Fruit fly (Drosophila melanogaster): ENCODE results near the gene CG3301.

The CG3301 gene

dm6 chr3R:21276111-21276510 lies at the start of gene CG3301:
Gene CG3301 (minus strand): TSS chr3R:21276249.
- no peak for TF ChIP-seq CG8478 (optimal IDR thresholded peaks at IDR 0.05)
- no peak for TF ChIP-seq CTCF (optimal IDR thresholded peaks at IDR 0.05)

dm6 chr3R:21319120-21319519 lies 43.1 kb upstream of the CG3301 start:
- no peak for TF ChIP-seq CTCF (optimal IDR thresholded peaks at IDR 0.05)
- no peak for TF ChIP-seq CG8478 (optimal IDR thresholded peaks at IDR 0.05)

- TF ChIP-seq CG8478 (optimal IDR thresholded peaks at IDR 0.05) (no peak), CTCF (optimal IDR thresholded peaks at IDR 0.05) (no peak)
These were observed 21.4 kb upstream of the CG3301 start for dm6 chr3R:21297387-21297956.

- no peak for TF ChIP-seq CTCF (optimal IDR thresholded peaks at IDR 0.05)
- TF ChIP-seq CG8478 (optimal IDR thresholded peaks at IDR 0.05) = no peak
These were observed 20.8 kb upstream of the CG3301 start for dm6 chr3R:21296728-21297386.

dm6 chr3R:21296038-21296727 lies 20.1 kb upstream of the CG3301 start:
- TF ChIP-seq CG8478 (optimal IDR thresholded peaks at IDR 0.05) (no peak), CTCF (optimal IDR thresholded peaks at IDR 0.05) (no peak)

dm6 chr3R:21295695-21296037 lies 19.6 kb upstream of the CG3301 start:
- TF ChIP-seq CG8478 (optimal IDR thresholded peaks at IDR 0.05) = no peak
- peak; percentile 88 to 91 for TF ChIP-seq CTCF (optimal IDR thresholded peaks at IDR 0.05)

- TF ChIP-seq CTCF (optimal IDR thresholded peaks at IDR 0.05) = no peak
- TF ChIP-seq CG8478 (optimal IDR thresholded peaks at IDR 0.05) = no peak
These were observed 19.0 kb upstream of the CG3301 start for dm6 chr3R:21295004-21295403.

dm6 chr3R:21293833-21294232 lies 17.8 kb upstream of the CG3301 start, which contains the start of gene SIFaR:
Gene SIFaR (minus strand): TSS chr3R:21293998.
- no peak for TF ChIP-seq CTCF (optimal IDR thresholded peaks at IDR 0.05)
- no peak for TF ChIP-seq CG8478 (optimal IDR thresholded peaks at IDR 0.05)

dm6 chr3R:21289071-21289613 lies 13.1 kb upstream of the CG3301 start:
- TF ChIP-seq CG8478 (optimal IDR thresholded peaks at IDR 0.05) = no peak
- no peak for TF ChIP-seq CTCF (optimal IDR thresholded peaks at IDR 0.05)

dm6 chr3R:21288462-21288861 lies 12.4 kb upstream of the CG3301 start:
- TF ChIP-seq CTCF (optimal IDR thresholded peaks at IDR 0.05) (no peak), CG8478 (optimal IDR thresholded peaks at IDR 0.05) (no peak)

dm6 chr3R:21282897-21283296 lies 6.8 kb upstream of the CG3301 start, which contains the start of gene CG17298:
Gene CG17298 (plus strand): TSS chr3R:21283197.
- TF ChIP-seq CG8478 (optimal IDR thresholded peaks at IDR 0.05) (no peak), CTCF (optimal IDR thresholded peaks at IDR 0.05) (no peak)

dm6 chr3R:21274870-21275269 lies 1.2 kb downstream of the CG3301 start:
- TF ChIP-seq CG8478 (optimal IDR thresholded peaks at IDR 0.05) (no peak), CTCF (optimal IDR thresholded peaks at IDR 0.05) (no peak)

dm6 chr3R:21273427-21274038 lies 2.5 kb downstream of the CG3301 start, which contains the start of gene CG3308:
Gene CG3308 (minus strand): TSS chr3R:21273817.
- TF ChIP-seq CTCF (optimal IDR thresholded peaks at IDR 0.05) (peak in 1 of 2 experiments; percentile 8), CG8478 (optimal IDR thresholded peaks at IDR 0.05) (no peak)

dm6 chr3R:21271208-21271607 lies 4.8 kb downstream of the CG3301 start:
- TF ChIP-seq CG8478 (optimal IDR thresholded peaks at IDR 0.05) (no peak), CTCF (optimal IDR thresholded peaks at IDR 0.05) (no peak)

- TF ChIP-seq CG8478 (optimal IDR thresholded peaks at IDR 0.05) = no peak
- no peak for TF ChIP-seq CTCF (optimal IDR thresholded peaks at IDR 0.05)
These were observed 5.4 kb downstream of the CG3301 start for dm6 chr3R:21270609-21271143.
